Fruit fly (Drosophila melanogaster) whole organism, wandering third instar larva: ENCODE results near the gene Prestin.

Source experiments
- Abd-B ChIP-seq: fragments of >200 bp; optimal IDR thresholded peaks from 2 replicates; lab custom pipeline; 2017; ENCODE audit warnings: missing biosample characterization, missing genetic modification characterization
- CG32264 ChIP-seq: fragments of 200-800 bp; sonication (Bioruptor generic); optimal IDR thresholded peaks from 2 replicates; lab custom pipeline; 2016; ENCODE audit warnings: missing biosample characterization, missing genetic modification characterization
- CG9705 ChIP-seq: fragments of 200-800 bp; sonication (Bioruptor generic); optimal IDR thresholded peaks from 2 replicates; lab custom pipeline; 2018; ENCODE audit warnings: missing biosample characterization, mild to moderate bottlenecking, missing genetic modification characterization
- CrebA ChIP-seq: fragments of 200-800 bp; sonication (Bioruptor generic); optimal IDR thresholded peaks from 2 replicates; lab custom pipeline; 2016; ENCODE audit warnings: missing biosample characterization, mild to moderate bottlenecking, missing genetic modification characterization, borderline replicate concordance
- Dfd ChIP-seq: fragments of >200 bp; optimal IDR thresholded peaks from 2 replicates; lab custom pipeline; 2017; ENCODE audit warnings: missing biosample characterization, missing genetic modification characterization
- Dif ChIP-seq: fragments of 200-275, 200-300 bp; sonication (Bioruptor generic); optimal IDR thresholded peaks from 2 replicates; lab custom pipeline; 2018; ENCODE audit warnings: missing biosample characterization, missing genetic modification characterization; ENCODE audit not compliant: partially characterized antibody
- GATAd ChIP-seq: sonication (Bioruptor generic); optimal IDR thresholded peaks from 2 replicates; lab custom pipeline; 2016; ENCODE audit warnings: missing biosample characterization, missing genetic modification characterization
- HLH106 ChIP-seq: fragments of 200-800 bp; optimal IDR thresholded peaks from 3 replicates; lab custom pipeline; 2019; ENCODE audit warnings: missing biosample characterization, mild to moderate bottlenecking, missing genetic modification characterization, moderate library complexity
- Hnf4 ChIP-seq: fragments of 200-800 bp; sonication (Bioruptor generic); optimal IDR thresholded peaks from 2 replicates; lab custom pipeline; 2016; ENCODE audit warnings: missing biosample characterization, mild to moderate bottlenecking, missing genetic modification characterization
- Hr78 ChIP-seq: fragments of >200 bp; optimal IDR thresholded peaks from 2 replicates; lab custom pipeline; 2017; ENCODE audit warnings: missing biosample characterization, missing genetic modification characterization
- Hr83 ChIP-seq: fragments of 200-300 bp; sonication (Bioruptor generic); optimal IDR thresholded peaks from 2 replicates; lab custom pipeline; 2016; ENCODE audit warnings: missing biosample characterization, mild to moderate bottlenecking, missing genetic modification characterization, moderate library complexity; ENCODE audit not compliant: poor library complexity, severe bottlenecking
- Jra ChIP-seq: sonication (Bioruptor generic); optimal IDR thresholded peaks from 2 replicates; lab custom pipeline; 2016; ENCODE audit warnings: missing biosample characterization, missing genetic modification characterization
- Mio ChIP-seq: sonication (Bioruptor generic); optimal IDR thresholded peaks from 2 replicates; lab custom pipeline; 2016; ENCODE audit warnings: missing biosample characterization, missing genetic modification characterization
- Myc ChIP-seq: fragments of >200 bp; optimal IDR thresholded peaks from 2 replicates; lab custom pipeline; 2017
- N ChIP-seq: fragments of >200 bp; optimal IDR thresholded peaks from 2 replicates; lab custom pipeline; 2018; ENCODE audit warnings: missing biosample characterization, missing external identifiers, missing genetic modification characterization
- OdsH ChIP-seq: fragments of 200-800 bp; sonication (Bioruptor generic); optimal IDR thresholded peaks from 2 replicates; lab custom pipeline; 2016; ENCODE audit warnings: missing biosample characterization, mild to moderate bottlenecking, missing genetic modification characterization
- Rel ChIP-seq, 2 experiments: fragments of 200-800 bp; sonication (Bioruptor generic) in 1 of 2; optimal IDR thresholded peaks; 2 replicates in 1 of 2; 3 replicates in 1 of 2; lab custom pipeline; 2016 to 2019; ENCODE audit warnings: mild to moderate bottlenecking in 2 of 2, missing biosample characterization in 2 of 2, missing genetic modification characterization in 2 of 2, moderate library complexity in 1 of 2
- Sp1 ChIP-seq: fragments of 200-800 bp; sonication (Bioruptor generic); optimal IDR thresholded peaks from 3 replicates; lab custom pipeline; 2019; ENCODE audit warnings: missing biosample characterization, mild to moderate bottlenecking, missing genetic modification characterization, moderate library complexity
- Vsx2 ChIP-seq: fragments of 200-300, 225-300 bp; sonication (Bioruptor generic); optimal IDR thresholded peaks from 2 replicates; lab custom pipeline; 2018; ENCODE audit warnings: missing biosample characterization, missing genetic modification characterization; ENCODE audit not compliant: partially characterized antibody
- br ChIP-seq: fragments of 200-800 bp; sonication (Bioruptor generic); optimal IDR thresholded peaks from 2 replicates; lab custom pipeline; 2016; ENCODE audit warnings: missing biosample characterization, missing genetic modification characterization
- brk ChIP-seq: fragments of 200-800 bp; sonication (Bioruptor generic); optimal IDR thresholded peaks from 2 replicates; lab custom pipeline; 2016; ENCODE audit warnings: missing biosample characterization, mild to moderate bottlenecking, missing genetic modification characterization
- dl ChIP-seq, 2 experiments: fragments of 175-275, 200-275 bp in 1 of 2; fragments of 200-275 bp in 1 of 2; sonication (Bioruptor generic); optimal IDR thresholded peaks; lab custom pipeline; 2018; ENCODE audit warnings: mild to moderate bottlenecking in 2 of 2, missing biosample characterization in 2 of 2, missing genetic modification characterization in 2 of 2, moderate library complexity in 2 of 2; ENCODE audit not compliant: partially characterized antibody in 2 of 2, insufficient read depth in 1 of 2
- dmrt93B ChIP-seq: fragments of 200-800 bp; sonication (Bioruptor generic); optimal IDR thresholded peaks from 2 replicates; lab custom pipeline; 2018; ENCODE audit warnings: missing biosample characterization, mild to moderate bottlenecking, missing genetic modification characterization
- dsf ChIP-seq: sonication (Bioruptor generic); optimal IDR thresholded peaks from 2 replicates; lab custom pipeline; 2016; ENCODE audit warnings: missing biosample characterization, missing genetic modification characterization, borderline replicate concordance
- ey ChIP-seq: fragments of 200-800 bp; sonication (Bioruptor generic); optimal IDR thresholded peaks from 2 replicates; lab custom pipeline; 2016; ENCODE audit warnings: missing biosample characterization, missing genetic modification characterization
- foxo ChIP-seq, 2 experiments: fragments of 200-800 bp; sonication (Bioruptor generic); optimal IDR thresholded peaks; 2 replicates in 1 of 2; 3 replicates in 1 of 2; lab custom pipeline; 2016 to 2017; ENCODE audit warnings: missing biosample characterization in 2 of 2, missing genetic modification characterization in 2 of 2
- fru ChIP-seq: fragments of 200-800 bp; sonication (Bioruptor generic); optimal IDR thresholded peaks from 3 replicates; lab custom pipeline; 2016; ENCODE audit warnings: missing biosample characterization, mild to moderate bottlenecking, missing genetic modification characterization
- h ChIP-seq: fragments of 200-800 bp; sonication (Bioruptor generic); optimal IDR thresholded peaks from 3 replicates; lab custom pipeline; 2016; ENCODE audit warnings: missing biosample characterization, mild to moderate bottlenecking, missing genetic modification characterization
- jim ChIP-seq: fragments of 175-275, 200-325 bp; sonication (Bioruptor generic); optimal IDR thresholded peaks from 2 replicates; lab custom pipeline; 2016; ENCODE audit warnings: missing biosample characterization, mild to moderate bottlenecking, missing genetic modification characterization
- lola ChIP-seq: fragments of >200 bp; optimal IDR thresholded peaks from 2 replicates; lab custom pipeline; 2017; ENCODE audit warnings: missing biosample characterization, missing genetic modification characterization
- pan ChIP-seq: fragments of >200 bp; optimal IDR thresholded peaks from 2 replicates; lab custom pipeline; 2017
- psq ChIP-seq: fragments of 200-800 bp; sonication (Bioruptor generic); optimal IDR thresholded peaks from 3 replicates; lab custom pipeline; 2017; ENCODE audit warnings: missing biosample characterization, mild to moderate bottlenecking, missing genetic modification characterization, moderate library complexity
- rgr ChIP-seq: fragments of 200-800 bp; sonication (Bioruptor generic); optimal IDR thresholded peaks from 3 replicates; lab custom pipeline; 2016; ENCODE audit warnings: missing biosample characterization, mild to moderate bottlenecking, missing genetic modification characterization
- sage ChIP-seq: fragments of 200-800 bp; sonication (Bioruptor generic); optimal IDR thresholded peaks from 2 replicates; lab custom pipeline; 2016; ENCODE audit warnings: missing biosample characterization, mild to moderate bottlenecking, missing genetic modification characterization
- sv ChIP-seq: fragments of 200-800 bp; sonication (Bioruptor generic); optimal IDR thresholded peaks from 3 replicates; lab custom pipeline; 2016; ENCODE audit warnings: missing biosample characterization, missing genetic modification characterization
- tai ChIP-seq: sonication (Bioruptor generic); optimal IDR thresholded peaks from 2 replicates; lab custom pipeline; 2016; ENCODE audit warnings: missing biosample characterization, missing genetic modification characterization
- usp ChIP-seq: fragments of >200 bp; optimal IDR thresholded peaks from 2 replicates; lab custom pipeline; 2017; ENCODE audit warnings: missing biosample characterization, missing genetic modification characterization
- woc ChIP-seq: sonication (Bioruptor generic); optimal IDR thresholded peaks from 2 replicates; lab custom pipeline; 2016; ENCODE audit warnings: missing biosample characterization, mild to moderate bottlenecking, missing genetic modification characterization

The Prestin gene

DNA sequence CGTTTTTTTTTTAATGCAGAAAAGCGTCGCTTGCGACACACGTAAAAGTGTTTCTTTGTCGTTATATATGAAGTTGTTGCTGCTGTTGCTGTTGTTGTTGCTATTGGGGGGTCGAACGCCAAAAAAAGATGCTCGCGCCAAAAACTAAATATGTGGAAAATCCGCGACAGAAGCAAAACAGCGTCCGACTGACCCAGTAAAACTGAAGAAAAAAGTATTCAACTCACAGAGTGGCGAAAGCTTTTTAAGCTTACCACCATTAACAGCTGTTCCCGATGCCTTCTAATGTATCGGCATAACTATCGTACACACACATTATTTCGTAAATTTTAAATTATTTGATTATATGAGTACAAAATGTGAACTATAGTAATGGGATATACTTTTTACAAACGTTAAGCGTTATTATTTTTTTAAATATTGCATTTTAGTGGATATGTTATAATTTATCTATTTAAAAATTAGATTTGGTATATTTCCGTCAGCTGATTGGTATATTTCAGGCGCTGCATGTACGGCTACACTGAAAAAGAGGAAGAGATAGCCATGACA lies at the start of gene Prestin, which contains the start of gene Wdr92:
Prestin (minus strand) TSS at position 204 of the 552 bp plus-strand sequence.
Wdr92 (plus strand) TSS at position 535 of the 552 bp plus-strand sequence.
- no peak for TF ChIP-seq CG9705
- no peak for TF ChIP-seq N (GFP tag; lab: Kevin White, UChicago)
- peak; percentile 12 for TF ChIP-seq Jra (GFP tag; lab: Kevin White, UChicago)
- TF ChIP-seq foxo (GFP tag; optimal IDR thresholded peaks at IDR 0.05; lab: Kevin White, UChicago), result peak; percentile 31 to 35
- TF ChIP-seq dmrt93B, result no peak
- TF ChIP-seq HLH106, result peak; percentile 0
- peak; percentile 25 for TF ChIP-seq jim (GFP tag; lab: Kevin White, UChicago)
- peak; percentile 52 for TF ChIP-seq fru (GFP tag; lab: Kevin White, UChicago)
- TF ChIP-seq OdsH (GFP tag; lab: Kevin White, UChicago), result no peak
- no peak for TF ChIP-seq usp (GFP tag; lab: Kevin White, UChicago)
- peak; percentile 8 for TF ChIP-seq br
- peak; percentile 75 for TF ChIP-seq brk (GFP tag; lab: Kevin White, UChicago)
- TF ChIP-seq Mio (GFP tag; lab: Kevin White, UChicago), result no peak
- TF ChIP-seq GATAd (GFP tag; lab: Kevin White, UChicago), result no peak
- TF ChIP-seq sv, result no peak
- TF ChIP-seq rgr (GFP tag; lab: Kevin White, UChicago), result peak; percentile 31
- no peak for TF ChIP-seq lola
- TF ChIP-seq woc (GFP tag; lab: Kevin White, UChicago), result peak; percentile 49
- TF ChIP-seq Dif (GFP tag; lab: Kevin White, UChicago), result peak; percentile 25
- no peak for TF ChIP-seq Hr78 (GFP tag; lab: Kevin White, UChicago)
- no peak for TF ChIP-seq Myc
- no peak for TF ChIP-seq Abd-B (GFP tag; lab: Kevin White, UChicago)
- no peak for TF ChIP-seq Vsx2 (GFP tag; lab: Kevin White, UChicago)
- peak; percentile 58 for TF ChIP-seq h (GFP tag; lab: Kevin White, UChicago)
- TF ChIP-seq Hnf4 (GFP tag; lab: Kevin White, UChicago), result peak; percentile 52
- peak in 1 of 2 experiments; percentile 23 for TF ChIP-seq dl (GFP tag; optimal IDR thresholded peaks at IDR 0.05; lab: Kevin White, UChicago; ENCODE audit: insufficient read depth in 1 of 2, partially characterized antibody in 2 of 2)
- TF ChIP-seq sage (GFP tag; lab: Kevin White, UChicago), result peak; percentile 40
- TF ChIP-seq pan (lab: Kevin White, UChicago), result no peak
- no peak for TF ChIP-seq Dfd (GFP tag; lab: Kevin White, UChicago)
- TF ChIP-seq dsf, result peak; percentile 17
- no peak for TF ChIP-seq CrebA (GFP tag; lab: Kevin White, UChicago)
- TF ChIP-seq Rel (GFP tag; optimal IDR thresholded peaks at IDR 0.05; lab: Kevin White, UChicago), result no peak
- peak; percentile 63 for TF ChIP-seq Rel (tag; optimal IDR thresholded peaks at IDR 0.05; lab: Kevin White, UChicago)
- peak; percentile 53 for TF ChIP-seq Sp1 (GFP tag; lab: Kevin White, UChicago)
- peak; percentile 16 for TF ChIP-seq tai (GFP tag; lab: Kevin White, UChicago)
- TF ChIP-seq CG32264 (GFP tag; lab: Kevin White, UChicago), result no peak
- peak; percentile 73 for TF ChIP-seq Hr83 (GFP tag; lab: Kevin White, UChicago)
- TF ChIP-seq ey (GFP tag; lab: Kevin White, UChicago), result peak; percentile 9
- TF ChIP-seq psq (GFP tag; lab: Kevin White, UChicago), result no peak

dm6 chr3L:17956369-17957007 lies 48.9 kb upstream of the Prestin start:
- no peak for TF ChIP-seq pan (lab: Kevin White, UChicago)
